Worm (Caenorhabditis elegans) whole organism, young adult: ENCODE measurements around the gene swp-1.

ENCODE experiments used
- B0336.3 ChIP-seq: fragments of 200-800 bp; sonication (Bioruptor generic); IDR thresholded peaks from 2 replicates; pipeline ENCODE4 v1.3.6; 2022; ENCODE audit warnings: missing genetic modification characterization, missing compliant biosample characterization
- F37B4.10 ChIP-seq: fragments of 200-800 bp; sonication (Bioruptor generic); IDR thresholded peaks from 2 replicates; pipeline ENCODE4 v1.3.6; 2022; ENCODE audit warnings: missing genetic modification characterization, missing compliant biosample characterization
- F49E8.2 ChIP-seq: sonication (generic microtip); optimal IDR thresholded peaks from 3 replicates; lab custom pipeline; 2017; ENCODE audit warnings: missing genetic modification characterization, mild to moderate bottlenecking, missing compliant biosample characterization, antibody characterized with exemption, moderate library complexity; ENCODE audit not compliant: insufficient read depth
- atf-7 ChIP-seq: sonication (generic microtip); optimal IDR thresholded peaks from 2 replicates; lab custom pipeline; 2017; ENCODE audit warnings: mild to moderate bottlenecking, missing genetic modification characterization, missing compliant biosample characterization
- ceh-40 ChIP-seq: fragments of 200-800 bp; sonication (Bioruptor generic); IDR thresholded peaks from 2 replicates; pipeline ENCODE4 v1.3.6; 2022; ENCODE audit warnings: missing genetic modification characterization, missing compliant biosample characterization
- lin-35 ChIP-seq, 3 experiments: fragments of 150-350 bp in 2 of 3; sonication (generic microtip) in 1 of 3; optimal IDR thresholded peaks; 2 replicates each; lab custom pipeline; 2014 to 2018; ENCODE audit warnings: missing biosample characterization in 3 of 3, missing genetic modification characterization in 3 of 3, missing genetic modification reagents in 3 of 3
- mcd-1 ChIP-seq: fragments of 200-800 bp; sonication (Bioruptor generic); IDR thresholded peaks from 2 replicates; pipeline ENCODE4 v1.3.6; 2022; ENCODE audit warnings: missing genetic modification reagents, missing genetic modification characterization, missing compliant biosample characterization
- repo-1 ChIP-seq: sonication (generic microtip); optimal IDR thresholded peaks from 2 replicates; lab custom pipeline; 2017; ENCODE audit warnings: mild to moderate bottlenecking, missing genetic modification characterization, missing compliant biosample characterization
- sea-2 ChIP-seq: fragments of 200-800 bp; sonication (Bioruptor generic); IDR thresholded peaks from 2 replicates; pipeline ENCODE4 v1.3.6; 2022; ENCODE audit warnings: missing genetic modification characterization, missing compliant biosample characterization
- tbp1 ChIP-seq: fragments of 200-800 bp; sonication (Bioruptor generic); optimal IDR thresholded peaks from 2 replicates; lab custom pipeline; 2018; ENCODE audit warnings: mild to moderate bottlenecking, missing genetic modification characterization, missing compliant biosample characterization
- tbx-9 ChIP-seq: sonication (generic microtip); optimal IDR thresholded peaks from 2 replicates; lab custom pipeline; 2016; ENCODE audit warnings: borderline replicate concordance, missing genetic modification characterization, inconsistent platforms, missing compliant biosample characterization
- unc-62 ChIP-seq: fragments of 150-350 bp; optimal IDR thresholded peaks from 2 replicates; lab custom pipeline; 2014; ENCODE audit warnings: missing biosample characterization, missing genetic modification reagents, missing genetic modification characterization
- zfh-2 ChIP-seq: fragments of 200-800 bp; sonication (Bioruptor generic); conservative IDR thresholded peaks from 2 replicates; pipeline ENCODE4 v1.3.6; 2022; ENCODE audit warnings: missing genetic modification reagents, missing genetic modification characterization, missing compliant biosample characterization
- zim-3 ChIP-seq: sonication (generic microtip); optimal IDR thresholded peaks from 2 replicates; lab custom pipeline; 2017; ENCODE audit warnings: mild to moderate bottlenecking, missing genetic modification characterization, moderate library complexity, missing compliant biosample characterization

ce11 chrIII:5734905-5735304, 29.6 kb upstream of the swp-1 start, which contains the start of gene B0244.10:
- TF ChIP-seq lin-35 (GFP tag; optimal IDR thresholded peaks at IDR 0.05; lab: Kevin White, UChicago) (no peak), zim-3 (no peak), B0336.3 (GFP tag; lab: Robert Waterston, UW) (no peak), sea-2 (GFP tag; lab: Robert Waterston, UW) (no peak), F37B4.10 (GFP tag; lab: Robert Waterston, UW) (no peak), mcd-1 (GFP tag; lab: Robert Waterston, UW) (no peak), tbp1 (no peak), F49E8.2 (no peak), unc-62 (GFP tag; lab: Kevin White, UChicago) (no peak), ceh-40 (no peak), tbx-9 (no peak), atf-7 (tag; lab: Kevin White, UChicago) (no peak), repo-1 (no peak), zfh-2 (no peak)
